Worm (Caenorhabditis elegans) whole organism, early embryonic: ENCODE measurements around the gene F55G7.1.

Experiments used
- B0310.2 ChIP-seq: sonication (generic microtip); optimal IDR thresholded peaks from 2 replicates; lab custom pipeline; 2016; ENCODE audit warnings: mild to moderate bottlenecking, missing genetic modification characterization, missing compliant biosample characterization
- F13C5.2 ChIP-seq: sonication (generic microtip); optimal IDR thresholded peaks from 2 replicates; lab custom pipeline; 2017; ENCODE audit warnings: mild to moderate bottlenecking, missing genetic modification characterization, inconsistent platforms, missing compliant biosample characterization
- aly-1 ChIP-seq: sonication (generic microtip); optimal IDR thresholded peaks from 2 replicates; lab custom pipeline; 2016; ENCODE audit warnings: missing genetic modification characterization, missing compliant biosample characterization
- ama-1 ChIP-seq: fragments of 150-350 bp; optimal IDR thresholded peaks from 2 replicates; lab custom pipeline; 2014
- ceh-36 ChIP-seq: sonication (generic microtip); optimal IDR thresholded peaks from 2 replicates; lab custom pipeline; 2016; ENCODE audit warnings: missing genetic modification characterization, inconsistent platforms, missing compliant biosample characterization
- flt-1 ChIP-seq: fragments of 200-800 bp; sonication (Bioruptor generic); IDR thresholded peaks from 2 replicates; pipeline ENCODE4 v1.3.6; 2022; ENCODE audit warnings: missing genetic modification characterization, missing compliant biosample characterization
- hmbx-1 ChIP-seq: sonication (generic microtip); optimal IDR thresholded peaks from 2 replicates; lab custom pipeline; 2016; ENCODE audit warnings: mild to moderate bottlenecking, missing genetic modification characterization, missing compliant biosample characterization
- hmg-4 ChIP-seq: fragments of 200-800 bp; sonication (Bioruptor generic); optimal IDR thresholded peaks from 2 replicates; lab custom pipeline; 2018; ENCODE audit warnings: mild to moderate bottlenecking, missing genetic modification characterization, missing compliant biosample characterization
- hnd-1 ChIP-seq: sonication (generic microtip); optimal IDR thresholded peaks from 2 replicates; lab custom pipeline; 2016; ENCODE audit warnings: missing genetic modification characterization, missing compliant biosample characterization
- pes-1 ChIP-seq: fragments of 200-800 bp; sonication (Bioruptor generic); IDR thresholded peaks from 2 replicates; pipeline ENCODE4 v1.3.6; 2022; ENCODE audit warnings: missing genetic modification reagents, missing genetic modification characterization, missing compliant biosample characterization
- scrt-1 ChIP-seq: fragments of 200-800 bp; sonication (Bioruptor generic); IDR thresholded peaks from 2 replicates; pipeline ENCODE4 v1.3.6; 2022; ENCODE audit warnings: missing genetic modification characterization, missing compliant biosample characterization
- sea-1 ChIP-seq: fragments of 200-800 bp; sonication (Bioruptor generic); conservative IDR thresholded peaks from 2 replicates; pipeline ENCODE4 v1.3.6; 2022; ENCODE audit warnings: missing genetic modification characterization, missing compliant biosample characterization
- tbx-11 ChIP-seq: fragments of 200-800 bp; sonication (Bioruptor generic); IDR thresholded peaks from 2 replicates; pipeline ENCODE4 v1.3.6; 2022; ENCODE audit warnings: missing genetic modification characterization, missing compliant biosample characterization
- tbx-37 ChIP-seq: fragments of 200-800 bp; sonication (Bioruptor generic); conservative IDR thresholded peaks from 2 replicates; pipeline ENCODE4 v1.3.6; 2022; ENCODE audit warnings: missing genetic modification reagents, missing genetic modification characterization, missing compliant biosample characterization
- tra-4 ChIP-seq: sonication (generic microtip); optimal IDR thresholded peaks from 2 replicates; lab custom pipeline; 2017; ENCODE audit warnings: missing genetic modification characterization, missing compliant biosample characterization

Gene F55G7.1

ce11 chrX:11969085-11969484 is 44.9 kb downstream of the F55G7.1 start:
- TF ChIP-seq hmg-4 (GFP tag; lab: Kevin White, UChicago) (no peak), tbx-11 (GFP tag; lab: Robert Waterston, UW) (no peak), F13C5.2 (no peak), ceh-36 (tag; lab: Kevin White, UChicago) (no peak), scrt-1 (GFP tag; lab: Robert Waterston, UW) (no peak), aly-1 (tag; lab: Kevin White, UChicago) (no peak), pes-1 (GFP tag; lab: Robert Waterston, UW) (no peak), hnd-1 (no peak), tra-4 (no peak), sea-1 (GFP tag; lab: Robert Waterston, UW) (no peak), ama-1 (lab: Kevin White, UChicago) (no peak)

ce11 chrX:11969554-11969953 is 45.3 kb downstream of the F55G7.1 start:
- TF ChIP-seq pes-1 (GFP tag; lab: Robert Waterston, UW) = no peak
- TF ChIP-seq tra-4 = no peak
- no peak for TF ChIP-seq hnd-1
- no peak for TF ChIP-seq F13C5.2
- TF ChIP-seq sea-1 (GFP tag; lab: Robert Waterston, UW) = no peak
- no peak for TF ChIP-seq ama-1 (lab: Kevin White, UChicago)
- no peak for TF ChIP-seq flt-1 (GFP tag; lab: Robert Waterston, UW)
- no peak for TF ChIP-seq B0310.2
- no peak for TF ChIP-seq tbx-37
- no peak for TF ChIP-seq hmg-4 (GFP tag; lab: Kevin White, UChicago)

ce11 chrX:11971323-11971722 is 47.1 kb downstream of the F55G7.1 start:
- TF ChIP-seq flt-1 (GFP tag; lab: Robert Waterston, UW) = no peak
- no peak for TF ChIP-seq tbx-11 (GFP tag; lab: Robert Waterston, UW)
- TF ChIP-seq F13C5.2 = no peak
- no peak for TF ChIP-seq sea-1 (GFP tag; lab: Robert Waterston, UW)
- no peak for TF ChIP-seq scrt-1 (GFP tag; lab: Robert Waterston, UW)
- TF ChIP-seq hnd-1 = no peak

- TF ChIP-seq tra-4 (no peak), hmbx-1 (tag; lab: Kevin White, UChicago) (no peak), ama-1 (lab: Kevin White, UChicago) (no peak)
Observed at ce11 chrX:11974629-11975085, 50.4 kb downstream of the F55G7.1 start, which contains the start of gene set-6. TSS of gene set-6 (minus strand) at chrX:11974679.
